Worm (Caenorhabditis elegans) whole organism, L3 larva: ENCODE data around the gene fbxa-131.

ENCODE experiments used
- aly-2 ChIP-seq: fragments of 150-350 bp; optimal IDR thresholded peaks from 2 replicates; lab custom pipeline; 2014; ENCODE audit warnings: missing biosample characterization, missing genetic modification characterization
- egl-27 ChIP-seq: sonication (generic microtip); optimal IDR thresholded peaks from 4 replicates; lab custom pipeline; 2017; ENCODE audit warnings: missing biosample characterization, missing genetic modification reagents, missing genetic modification characterization
- lin-15B ChIP-seq: fragments of 150-350 bp; optimal IDR thresholded peaks from 2 replicates; lab custom pipeline; 2014; ENCODE audit warnings: missing biosample characterization, missing genetic modification characterization
- nhr-237 ChIP-seq: fragments of 150-350 bp; optimal IDR thresholded peaks from 2 replicates; lab custom pipeline; 2014; ENCODE audit warnings: missing biosample characterization, missing genetic modification characterization
- nhr-77 ChIP-seq: fragments of 150-350 bp; optimal IDR thresholded peaks from 2 replicates; lab custom pipeline; 2014; ENCODE audit warnings: missing biosample characterization, missing genetic modification characterization
- snpc-4 ChIP-seq: fragments of 150-350 bp; optimal IDR thresholded peaks from 2 replicates; lab custom pipeline; 2014; ENCODE audit warnings: missing biosample characterization, missing genetic modification characterization
- zag-1 ChIP-seq: fragments of 150-350 bp; optimal IDR thresholded peaks from 2 replicates; lab custom pipeline; 2014; ENCODE audit warnings: missing biosample characterization, missing genetic modification characterization

DNA sequence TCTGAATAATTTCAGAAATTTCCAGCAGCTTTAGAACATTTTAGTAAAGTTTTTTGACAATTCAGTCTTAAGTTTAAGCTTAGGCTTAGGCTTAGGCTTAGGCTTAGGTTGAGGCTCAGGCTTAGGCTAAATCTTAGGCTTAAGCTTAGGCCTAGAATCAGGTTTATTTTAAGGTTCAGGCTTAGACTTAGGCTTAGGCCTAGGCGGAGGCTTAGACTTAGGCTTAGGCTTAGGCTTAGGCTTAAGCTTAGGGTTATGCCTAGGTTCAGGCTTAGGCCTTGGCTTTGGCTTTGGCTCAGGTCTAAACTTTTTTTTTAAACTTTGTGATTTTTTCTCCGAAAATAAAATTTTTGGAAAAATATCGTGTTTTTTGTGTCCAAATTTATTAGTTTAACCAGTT is 19.6 kb upstream of the fbxa-131 start:
- TF ChIP-seq nhr-77 (tag; lab: Kevin White, UChicago) (no peak), nhr-237 (tag; lab: Kevin White, UChicago) (no peak), zag-1 (no peak), egl-27 (tag; lab: Kevin White, UChicago) (no peak), snpc-4 (no peak), aly-2 (tag; lab: Kevin White, UChicago) (no peak), lin-15B (tag; lab: Kevin White, UChicago) (no peak)
